Fruit fly (Drosophila melanogaster) whole organism, wandering third instar larva: ENCODE results near the gene MFS9.

Source experiments
- Abd-B ChIP-seq: fragments of >200 bp; optimal IDR thresholded peaks from 2 replicates; lab custom pipeline; 2017; ENCODE audit warnings: missing biosample characterization, missing genetic modification characterization
- CG32264 ChIP-seq: fragments of 200-800 bp; sonication (Bioruptor generic); optimal IDR thresholded peaks from 2 replicates; lab custom pipeline; 2016; ENCODE audit warnings: missing biosample characterization, missing genetic modification characterization
- CG9705 ChIP-seq: fragments of 200-800 bp; sonication (Bioruptor generic); optimal IDR thresholded peaks from 2 replicates; lab custom pipeline; 2018; ENCODE audit warnings: missing biosample characterization, mild to moderate bottlenecking, missing genetic modification characterization
- CrebA ChIP-seq: fragments of 200-800 bp; sonication (Bioruptor generic); optimal IDR thresholded peaks from 2 replicates; lab custom pipeline; 2016; ENCODE audit warnings: missing biosample characterization, mild to moderate bottlenecking, missing genetic modification characterization, borderline replicate concordance
- Dfd ChIP-seq: fragments of >200 bp; optimal IDR thresholded peaks from 2 replicates; lab custom pipeline; 2017; ENCODE audit warnings: missing biosample characterization, missing genetic modification characterization
- Dif ChIP-seq: fragments of 200-275, 200-300 bp; sonication (Bioruptor generic); optimal IDR thresholded peaks from 2 replicates; lab custom pipeline; 2018; ENCODE audit warnings: missing biosample characterization, missing genetic modification characterization; ENCODE audit not compliant: partially characterized antibody
- GATAd ChIP-seq: sonication (Bioruptor generic); optimal IDR thresholded peaks from 2 replicates; lab custom pipeline; 2016; ENCODE audit warnings: missing biosample characterization, missing genetic modification characterization
- HLH106 ChIP-seq: fragments of 200-800 bp; optimal IDR thresholded peaks from 3 replicates; lab custom pipeline; 2019; ENCODE audit warnings: missing biosample characterization, mild to moderate bottlenecking, missing genetic modification characterization, moderate library complexity
- Hnf4 ChIP-seq: fragments of 200-800 bp; sonication (Bioruptor generic); optimal IDR thresholded peaks from 2 replicates; lab custom pipeline; 2016; ENCODE audit warnings: missing biosample characterization, mild to moderate bottlenecking, missing genetic modification characterization
- Hr78 ChIP-seq: fragments of >200 bp; optimal IDR thresholded peaks from 2 replicates; lab custom pipeline; 2017; ENCODE audit warnings: missing biosample characterization, missing genetic modification characterization
- Hr83 ChIP-seq: fragments of 200-300 bp; sonication (Bioruptor generic); optimal IDR thresholded peaks from 2 replicates; lab custom pipeline; 2016; ENCODE audit warnings: missing biosample characterization, mild to moderate bottlenecking, missing genetic modification characterization, moderate library complexity; ENCODE audit not compliant: poor library complexity, severe bottlenecking
- Jra ChIP-seq: sonication (Bioruptor generic); optimal IDR thresholded peaks from 2 replicates; lab custom pipeline; 2016; ENCODE audit warnings: missing biosample characterization, missing genetic modification characterization
- Mio ChIP-seq: sonication (Bioruptor generic); optimal IDR thresholded peaks from 2 replicates; lab custom pipeline; 2016; ENCODE audit warnings: missing biosample characterization, missing genetic modification characterization
- Myc ChIP-seq: fragments of >200 bp; optimal IDR thresholded peaks from 2 replicates; lab custom pipeline; 2017
- N ChIP-seq: fragments of >200 bp; optimal IDR thresholded peaks from 2 replicates; lab custom pipeline; 2018; ENCODE audit warnings: missing biosample characterization, missing external identifiers, missing genetic modification characterization
- OdsH ChIP-seq: fragments of 200-800 bp; sonication (Bioruptor generic); optimal IDR thresholded peaks from 2 replicates; lab custom pipeline; 2016; ENCODE audit warnings: missing biosample characterization, mild to moderate bottlenecking, missing genetic modification characterization
- Rel ChIP-seq, 2 experiments: fragments of 200-800 bp; sonication (Bioruptor generic) in 1 of 2; optimal IDR thresholded peaks; 2 replicates in 1 of 2; 3 replicates in 1 of 2; lab custom pipeline; 2016 to 2019; ENCODE audit warnings: mild to moderate bottlenecking in 2 of 2, missing biosample characterization in 2 of 2, missing genetic modification characterization in 2 of 2, moderate library complexity in 1 of 2
- Sp1 ChIP-seq: fragments of 200-800 bp; sonication (Bioruptor generic); optimal IDR thresholded peaks from 3 replicates; lab custom pipeline; 2019; ENCODE audit warnings: missing biosample characterization, mild to moderate bottlenecking, missing genetic modification characterization, moderate library complexity
- Vsx2 ChIP-seq: fragments of 200-300, 225-300 bp; sonication (Bioruptor generic); optimal IDR thresholded peaks from 2 replicates; lab custom pipeline; 2018; ENCODE audit warnings: missing biosample characterization, missing genetic modification characterization; ENCODE audit not compliant: partially characterized antibody
- br ChIP-seq: fragments of 200-800 bp; sonication (Bioruptor generic); optimal IDR thresholded peaks from 2 replicates; lab custom pipeline; 2016; ENCODE audit warnings: missing biosample characterization, missing genetic modification characterization
- brk ChIP-seq: fragments of 200-800 bp; sonication (Bioruptor generic); optimal IDR thresholded peaks from 2 replicates; lab custom pipeline; 2016; ENCODE audit warnings: missing biosample characterization, mild to moderate bottlenecking, missing genetic modification characterization
- dl ChIP-seq, 2 experiments: fragments of 175-275, 200-275 bp in 1 of 2; fragments of 200-275 bp in 1 of 2; sonication (Bioruptor generic); optimal IDR thresholded peaks; lab custom pipeline; 2018; ENCODE audit warnings: mild to moderate bottlenecking in 2 of 2, missing biosample characterization in 2 of 2, missing genetic modification characterization in 2 of 2, moderate library complexity in 2 of 2; ENCODE audit not compliant: partially characterized antibody in 2 of 2, insufficient read depth in 1 of 2
- dmrt93B ChIP-seq: fragments of 200-800 bp; sonication (Bioruptor generic); optimal IDR thresholded peaks from 2 replicates; lab custom pipeline; 2018; ENCODE audit warnings: missing biosample characterization, mild to moderate bottlenecking, missing genetic modification characterization
- dsf ChIP-seq: sonication (Bioruptor generic); optimal IDR thresholded peaks from 2 replicates; lab custom pipeline; 2016; ENCODE audit warnings: missing biosample characterization, missing genetic modification characterization, borderline replicate concordance
- ey ChIP-seq: fragments of 200-800 bp; sonication (Bioruptor generic); optimal IDR thresholded peaks from 2 replicates; lab custom pipeline; 2016; ENCODE audit warnings: missing biosample characterization, missing genetic modification characterization
- foxo ChIP-seq, 2 experiments: fragments of 200-800 bp; sonication (Bioruptor generic); optimal IDR thresholded peaks; 2 replicates in 1 of 2; 3 replicates in 1 of 2; lab custom pipeline; 2016 to 2017; ENCODE audit warnings: missing biosample characterization in 2 of 2, missing genetic modification characterization in 2 of 2
- fru ChIP-seq: fragments of 200-800 bp; sonication (Bioruptor generic); optimal IDR thresholded peaks from 3 replicates; lab custom pipeline; 2016; ENCODE audit warnings: missing biosample characterization, mild to moderate bottlenecking, missing genetic modification characterization
- h ChIP-seq: fragments of 200-800 bp; sonication (Bioruptor generic); optimal IDR thresholded peaks from 3 replicates; lab custom pipeline; 2016; ENCODE audit warnings: missing biosample characterization, mild to moderate bottlenecking, missing genetic modification characterization
- jim ChIP-seq: fragments of 175-275, 200-325 bp; sonication (Bioruptor generic); optimal IDR thresholded peaks from 2 replicates; lab custom pipeline; 2016; ENCODE audit warnings: missing biosample characterization, mild to moderate bottlenecking, missing genetic modification characterization
- lola ChIP-seq: fragments of >200 bp; optimal IDR thresholded peaks from 2 replicates; lab custom pipeline; 2017; ENCODE audit warnings: missing biosample characterization, missing genetic modification characterization
- pan ChIP-seq: fragments of >200 bp; optimal IDR thresholded peaks from 2 replicates; lab custom pipeline; 2017
- psq ChIP-seq: fragments of 200-800 bp; sonication (Bioruptor generic); optimal IDR thresholded peaks from 3 replicates; lab custom pipeline; 2017; ENCODE audit warnings: missing biosample characterization, mild to moderate bottlenecking, missing genetic modification characterization, moderate library complexity
- rgr ChIP-seq: fragments of 200-800 bp; sonication (Bioruptor generic); optimal IDR thresholded peaks from 3 replicates; lab custom pipeline; 2016; ENCODE audit warnings: missing biosample characterization, mild to moderate bottlenecking, missing genetic modification characterization
- sage ChIP-seq: fragments of 200-800 bp; sonication (Bioruptor generic); optimal IDR thresholded peaks from 2 replicates; lab custom pipeline; 2016; ENCODE audit warnings: missing biosample characterization, mild to moderate bottlenecking, missing genetic modification characterization
- sv ChIP-seq: fragments of 200-800 bp; sonication (Bioruptor generic); optimal IDR thresholded peaks from 3 replicates; lab custom pipeline; 2016; ENCODE audit warnings: missing biosample characterization, missing genetic modification characterization
- tai ChIP-seq: sonication (Bioruptor generic); optimal IDR thresholded peaks from 2 replicates; lab custom pipeline; 2016; ENCODE audit warnings: missing biosample characterization, missing genetic modification characterization
- usp ChIP-seq: fragments of >200 bp; optimal IDR thresholded peaks from 2 replicates; lab custom pipeline; 2017; ENCODE audit warnings: missing biosample characterization, missing genetic modification characterization
- woc ChIP-seq: sonication (Bioruptor generic); optimal IDR thresholded peaks from 2 replicates; lab custom pipeline; 2016; ENCODE audit warnings: missing biosample characterization, mild to moderate bottlenecking, missing genetic modification characterization

Gene MFS9

DNA sequence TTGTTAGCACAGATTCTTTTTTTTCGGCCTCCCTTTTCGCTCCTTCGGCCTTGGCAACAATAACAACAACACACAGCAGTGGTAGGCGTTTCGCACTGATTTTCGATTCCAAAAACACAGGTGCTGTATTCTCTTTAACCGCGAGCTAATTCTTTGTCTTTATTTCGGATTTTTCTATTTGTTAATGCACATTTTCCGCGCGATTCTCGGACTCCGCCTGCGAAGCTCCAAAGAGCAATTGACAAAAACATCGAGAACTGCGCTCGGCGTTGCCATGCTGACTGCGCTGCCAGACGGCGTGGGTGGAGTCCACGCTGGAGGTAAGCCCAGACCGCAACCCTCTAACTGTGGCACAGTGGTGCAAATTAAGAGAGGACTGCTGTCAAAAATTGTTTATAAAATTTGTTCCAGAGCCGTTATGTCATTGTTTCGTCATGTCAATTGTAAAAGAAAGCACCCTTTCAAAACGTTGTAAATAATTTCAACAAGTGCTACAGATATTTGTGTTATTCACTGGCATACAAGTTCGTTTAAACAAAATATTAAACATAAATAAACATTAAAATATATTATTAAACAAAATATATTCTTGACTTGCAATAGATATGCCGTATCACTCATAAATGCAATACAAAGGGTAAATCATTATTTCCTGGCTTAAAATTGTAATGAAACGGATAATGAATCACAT lies 45.3 kb upstream of the MFS9 start, which contains the start of the genes DPCoAC and CG5180:
TSS of gene DPCoAC (minus strand) at position 253 of the 691 bp plus-strand sequence.
TSS of gene CG5180 (plus strand) at position 516 of the 691 bp plus-strand sequence.
- TF ChIP-seq dl (GFP tag; optimal IDR thresholded peaks at IDR 0.05; lab: Kevin White, UChicago; ENCODE audit: insufficient read depth in 1 of 2, partially characterized antibody in 2 of 2), result peak in 1 of 2 experiments; percentile 21
- no peak for TF ChIP-seq Hr78
- no peak for TF ChIP-seq OdsH (GFP tag; lab: Kevin White, UChicago)
- TF ChIP-seq HLH106 (tag; lab: Kevin White, UChicago), result peak; percentile 63
- peak; percentile 28 for TF ChIP-seq Sp1 (GFP tag; lab: Kevin White, UChicago)
- no peak for TF ChIP-seq Rel (GFP tag; optimal IDR thresholded peaks at IDR 0.05; lab: Kevin White, UChicago)
- peak; percentile 56 for TF ChIP-seq Rel (tag; optimal IDR thresholded peaks at IDR 0.05; lab: Kevin White, UChicago)
- TF ChIP-seq fru (GFP tag; lab: Kevin White, UChicago), result no peak
- TF ChIP-seq psq, result peak; percentile 77
- no peak for TF ChIP-seq dsf (GFP tag; lab: Kevin White, UChicago)
- TF ChIP-seq pan (lab: Kevin White, UChicago), result no peak
- no peak for TF ChIP-seq Dfd (GFP tag; lab: Kevin White, UChicago)
- no peak for TF ChIP-seq N
- peak; percentile 54 for TF ChIP-seq jim
- TF ChIP-seq br (GFP tag; lab: Kevin White, UChicago), result no peak
- no peak for TF ChIP-seq GATAd (GFP tag; lab: Kevin White, UChicago)
- no peak for TF ChIP-seq ey (GFP tag; lab: Kevin White, UChicago)
- peak; percentile 34 to 44 for TF ChIP-seq foxo (GFP tag; optimal IDR thresholded peaks at IDR 0.05; lab: Kevin White, UChicago)
- no peak for TF ChIP-seq sage (GFP tag; lab: Kevin White, UChicago)
- peak; percentile 24 for TF ChIP-seq dmrt93B (GFP tag; lab: Kevin White, UChicago)
- TF ChIP-seq Hr83 (GFP tag; lab: Kevin White, UChicago), result no peak
- no peak for TF ChIP-seq usp
- peak; percentile 30 for TF ChIP-seq sv (GFP tag; lab: Kevin White, UChicago)
- no peak for TF ChIP-seq Myc (lab: Kevin White, UChicago)
- no peak for TF ChIP-seq CG32264
- no peak for TF ChIP-seq Vsx2
- no peak for TF ChIP-seq CrebA
- no peak for TF ChIP-seq Mio (GFP tag; lab: Kevin White, UChicago)
- peak; percentile 71 for TF ChIP-seq woc (GFP tag; lab: Kevin White, UChicago)
- TF ChIP-seq rgr (GFP tag; lab: Kevin White, UChicago), result no peak
- no peak for TF ChIP-seq lola
- TF ChIP-seq CG9705, result peak; percentile 16
- peak; percentile 6 for TF ChIP-seq h (GFP tag; lab: Kevin White, UChicago)
- peak; percentile 53 for TF ChIP-seq Dif (GFP tag; lab: Kevin White, UChicago)
- no peak for TF ChIP-seq Abd-B
- peak; percentile 72 for TF ChIP-seq Jra (GFP tag; lab: Kevin White, UChicago)
- TF ChIP-seq tai (GFP tag; lab: Kevin White, UChicago), result no peak
- peak; percentile 76 for TF ChIP-seq Hnf4
- TF ChIP-seq brk (GFP tag; lab: Kevin White, UChicago), result no peak

DNA sequence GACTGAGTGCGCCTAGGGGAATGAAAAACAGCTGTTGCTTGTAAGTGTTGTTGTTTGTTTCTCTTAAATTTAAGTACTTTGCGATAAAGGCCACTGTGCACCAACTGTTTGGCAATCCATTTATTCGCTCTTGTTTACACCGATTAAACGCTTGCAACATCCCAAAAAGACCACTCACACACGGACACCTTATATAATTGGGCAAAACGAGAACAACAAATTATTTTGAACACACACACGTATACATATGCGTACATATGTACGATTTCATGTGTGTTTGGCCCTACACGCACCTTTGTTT lies 44.8 kb upstream of the MFS9 start:
- TF ChIP-seq Sp1 (GFP tag; lab: Kevin White, UChicago) (no peak), Vsx2 (no peak)
